Worm (Caenorhabditis elegans) whole organism, L3 larva: ENCODE measurements around the gene oef-1.
A peak's percentile ranks its signal among the peaks of the same experiment; 100 is the strongest.

Experiments used
- R02D3.7 ChIP-seq: fragments of 150-350 bp; optimal IDR thresholded peaks from 2 replicates; lab custom pipeline; 2014; ENCODE audit warnings: missing biosample characterization, missing genetic modification characterization
- ZK546.5 ChIP-seq: sonication (generic microtip); optimal IDR thresholded peaks from 2 replicates; lab custom pipeline; 2017; ENCODE audit warnings: missing biosample characterization, missing genetic modification characterization
- aly-2 ChIP-seq: fragments of 150-350 bp; optimal IDR thresholded peaks from 2 replicates; lab custom pipeline; 2014; ENCODE audit warnings: missing biosample characterization, missing genetic modification characterization
- ama-1 ChIP-seq: fragments of 150-350 bp; optimal IDR thresholded peaks from 2 replicates; lab custom pipeline; 2018
- ceh-16 ChIP-seq: sonication (generic microtip); optimal IDR thresholded peaks from 2 replicates; lab custom pipeline; 2017; ENCODE audit warnings: missing biosample characterization, missing genetic modification characterization
- ceh-28 ChIP-seq: fragments of 150-350 bp; optimal IDR thresholded peaks from 2 replicates; lab custom pipeline; 2014; ENCODE audit warnings: missing biosample characterization, missing genetic modification reagents, missing genetic modification characterization
- ceh-82 ChIP-seq: fragments of 150-350 bp; optimal IDR thresholded peaks from 2 replicates; lab custom pipeline; 2014; ENCODE audit warnings: missing biosample characterization, missing genetic modification characterization
- ceh-9 ChIP-seq: sonication (generic microtip); optimal IDR thresholded peaks from 2 replicates; lab custom pipeline; 2018; ENCODE audit warnings: missing biosample characterization, missing genetic modification characterization
- daf-12 ChIP-seq: fragments of 150-350 bp; optimal IDR thresholded peaks from 2 replicates; lab custom pipeline; 2014; ENCODE audit warnings: missing biosample characterization, missing genetic modification reagents, missing genetic modification characterization
- egl-27 ChIP-seq: sonication (generic microtip); optimal IDR thresholded peaks from 4 replicates; lab custom pipeline; 2017; ENCODE audit warnings: missing biosample characterization, missing genetic modification reagents, missing genetic modification characterization
- elt-1 ChIP-seq: fragments of 150-350 bp; optimal IDR thresholded peaks from 2 replicates; lab custom pipeline; 2014; ENCODE audit warnings: missing biosample characterization, missing genetic modification characterization
- elt-2 ChIP-seq: sonication (generic microtip); optimal IDR thresholded peaks from 2 replicates; lab custom pipeline; 2016; ENCODE audit warnings: missing genetic modification reagents, mild to moderate bottlenecking, missing genetic modification characterization, missing compliant biosample characterization
- elt-3 ChIP-seq, 3 experiments: fragments of 150-350 bp in 1 of 3; sonication (generic microtip) in 2 of 3; optimal IDR thresholded peaks; 2 replicates in 2 of 3; 4 replicates in 1 of 3; lab custom pipeline; 2014 to 2017; ENCODE audit warnings: missing biosample characterization in 3 of 3, missing genetic modification characterization in 3 of 3
- eor-1 ChIP-seq, 2 experiments: fragments of 150-350 bp; optimal IDR thresholded peaks; 2 replicates each; lab custom pipeline; 2014 to 2018; ENCODE audit warnings: missing biosample characterization in 2 of 2, missing genetic modification characterization in 2 of 2
- fkh-10 ChIP-seq: sonication (generic microtip); optimal IDR thresholded peaks from 2 replicates; lab custom pipeline; 2017; ENCODE audit warnings: missing biosample characterization, missing genetic modification reagents, missing genetic modification characterization
- fos-1 ChIP-seq: fragments of 150-350 bp; optimal IDR thresholded peaks from 2 replicates; lab custom pipeline; 2014; ENCODE audit warnings: missing biosample characterization, missing genetic modification characterization
- hmg-11 ChIP-seq: sonication (generic microtip); optimal IDR thresholded peaks from 2 replicates; lab custom pipeline; 2016; ENCODE audit warnings: missing genetic modification characterization, missing compliant biosample characterization
- jun-1 ChIP-seq: fragments of 150-350 bp; optimal IDR thresholded peaks from 2 replicates; lab custom pipeline; 2014; ENCODE audit warnings: missing biosample characterization, missing genetic modification reagents, missing genetic modification characterization
- lin-15B ChIP-seq: fragments of 150-350 bp; optimal IDR thresholded peaks from 2 replicates; lab custom pipeline; 2014; ENCODE audit warnings: missing biosample characterization, missing genetic modification characterization
- lin-39 ChIP-seq: fragments of 150-350 bp; optimal IDR thresholded peaks from 2 replicates; lab custom pipeline; 2018; ENCODE audit warnings: missing biosample characterization, missing genetic modification reagents, missing genetic modification characterization
- lsy-12 ChIP-seq: sonication (generic microtip); optimal IDR thresholded peaks from 2 replicates; lab custom pipeline; 2016; ENCODE audit warnings: mild to moderate bottlenecking, missing genetic modification characterization, missing compliant biosample characterization
- mdl-1 ChIP-seq: fragments of 150-350 bp; optimal IDR thresholded peaks from 2 replicates; lab custom pipeline; 2014; ENCODE audit warnings: missing biosample characterization, missing genetic modification characterization
- mml-1 ChIP-seq: fragments of 150-350 bp; sonication (generic microtip); optimal IDR thresholded peaks from 3 replicates; lab custom pipeline; 2014; ENCODE audit warnings: missing biosample characterization, missing genetic modification characterization
- nfya-1 ChIP-seq: sonication (generic microtip); optimal IDR thresholded peaks from 2 replicates; lab custom pipeline; 2017; ENCODE audit warnings: missing genetic modification characterization, mild to moderate bottlenecking, missing compliant biosample characterization, antibody characterized with exemption, moderate library complexity; ENCODE audit not compliant: insufficient read depth
- nhr-12 ChIP-seq: fragments of 150-350 bp; optimal IDR thresholded peaks from 2 replicates; lab custom pipeline; 2014; ENCODE audit warnings: missing biosample characterization, missing genetic modification characterization
- nhr-23 ChIP-seq: fragments of 150-350 bp; optimal IDR thresholded peaks from 2 replicates; lab custom pipeline; 2014; ENCODE audit warnings: missing biosample characterization, missing genetic modification reagents, missing genetic modification characterization
- nhr-25 ChIP-seq: sonication (generic microtip); optimal IDR thresholded peaks from 2 replicates; lab custom pipeline; 2017; ENCODE audit warnings: missing biosample characterization, missing genetic modification characterization
- nhr-43 ChIP-seq: sonication (generic microtip); optimal IDR thresholded peaks from 2 replicates; lab custom pipeline; 2016; ENCODE audit warnings: mild to moderate bottlenecking, missing genetic modification characterization, missing compliant biosample characterization; ENCODE audit not compliant: poor library complexity, severe bottlenecking
- nhr-67 ChIP-seq: fragments of 150-350 bp; optimal IDR thresholded peaks from 2 replicates; lab custom pipeline; 2014; ENCODE audit warnings: missing biosample characterization, missing genetic modification characterization
- nhr-76 ChIP-seq: fragments of 150-350 bp; sonication (generic microtip); optimal IDR thresholded peaks from 5 replicates; lab custom pipeline; 2014; ENCODE audit warnings: missing biosample characterization, missing genetic modification characterization
- nhr-77 ChIP-seq: fragments of 150-350 bp; optimal IDR thresholded peaks from 2 replicates; lab custom pipeline; 2014; ENCODE audit warnings: missing biosample characterization, missing genetic modification characterization
- pha-4 ChIP-seq: fragments of 150-350 bp; optimal IDR thresholded peaks from 2 replicates; lab custom pipeline; 2014; ENCODE audit warnings: missing biosample characterization, missing genetic modification reagents, missing genetic modification characterization
- sea-2 ChIP-seq: fragments of 150-350 bp; sonication (generic microtip); optimal IDR thresholded peaks from 4 replicates; lab custom pipeline; 2014; ENCODE audit warnings: missing biosample characterization, missing genetic modification reagents, missing genetic modification characterization
- skn-1 ChIP-seq: fragments of 150-350 bp; optimal IDR thresholded peaks from 2 replicates; lab custom pipeline; 2014; ENCODE audit warnings: missing biosample characterization, missing genetic modification characterization
- snpc-4 ChIP-seq: fragments of 150-350 bp; optimal IDR thresholded peaks from 2 replicates; lab custom pipeline; 2014; ENCODE audit warnings: missing biosample characterization, missing genetic modification characterization
- unc-39 ChIP-seq: sonication (generic microtip); optimal IDR thresholded peaks from 4 replicates; lab custom pipeline; 2017; ENCODE audit warnings: missing biosample characterization, missing genetic modification characterization
- unc-62 ChIP-seq: fragments of 150-350 bp; sonication (generic microtip); optimal IDR thresholded peaks from 4 replicates; lab custom pipeline; 2014; ENCODE audit warnings: missing biosample characterization, missing genetic modification reagents, missing genetic modification characterization
- zag-1 ChIP-seq: fragments of 150-350 bp; optimal IDR thresholded peaks from 2 replicates; lab custom pipeline; 2014; ENCODE audit warnings: missing biosample characterization, missing genetic modification characterization
- ztf-11 ChIP-seq: fragments of 150-350 bp; optimal IDR thresholded peaks from 2 replicates; lab custom pipeline; 2014; ENCODE audit warnings: missing biosample characterization, missing genetic modification characterization
- ztf-4 ChIP-seq: fragments of 150-350 bp; optimal IDR thresholded peaks from 2 replicates; lab custom pipeline; 2014; ENCODE audit warnings: missing biosample characterization, missing genetic modification characterization

The oef-1 gene

ce11 chrIV:7580062-7580614 is 31.9 kb downstream of the oef-1 start, which contains the start of the genes cec-5 and nol-10 (continued):
- TF ChIP-seq mml-1 (tag; lab: Kevin White, UChicago), result no peak
- peak; percentile 85 for TF ChIP-seq hmg-11
- peak; percentile 95 for TF ChIP-seq nfya-1
- TF ChIP-seq ceh-9 (tag; lab: Kevin White, UChicago), result no peak
- peak; percentile 43 for TF ChIP-seq ceh-28 (tag; lab: Kevin White, UChicago)
- no peak for TF ChIP-seq nhr-76 (tag; lab: Kevin White, UChicago)
- TF ChIP-seq elt-2, result peak; percentile 61
- TF ChIP-seq lin-15B, result peak; percentile 93
- no peak for TF ChIP-seq zag-1 (tag; lab: Kevin White, UChicago)
- no peak for TF ChIP-seq nhr-43 (tag; lab: Kevin White, UChicago)
- TF ChIP-seq nhr-25, result peak; percentile 79
- TF ChIP-seq, all 47 proteins: peak for 16

ce11 chrIV:7585273-7585882 is 37.2 kb downstream of the oef-1 start:
- TF ChIP-seq nfya-1 (peak; percentile 51), fkh-10 (no peak), nhr-23 (tag; lab: Kevin White, UChicago) (no peak), elt-1 (no peak), daf-12 (tag; lab: Kevin White, UChicago) (no peak), lsy-12 (tag; lab: Kevin White, UChicago) (no peak), eor-1 (tag; optimal IDR thresholded peaks at IDR 0.05; lab: Kevin White, UChicago) (no peak), unc-39 (tag; lab: Kevin White, UChicago) (no peak), pha-4 (tag; lab: Kevin White, UChicago) (no peak), nhr-76 (tag; lab: Kevin White, UChicago) (no peak), ZK546.5 (tag; lab: Kevin White, UChicago) (no peak), fos-1 (no peak), lin-15B (no peak), skn-1 (no peak), hmg-11 (peak; percentile 42), snpc-4 (tag; lab: Kevin White, UChicago) (peak; percentile 11), mdl-1 (tag; lab: Kevin White, UChicago) (no peak), egl-27 (tag; lab: Kevin White, UChicago) (no peak), ztf-4 (tag; lab: Kevin White, UChicago) (no peak), ztf-11 (tag; lab: Kevin White, UChicago) (no peak), ceh-82 (no peak), R02D3.7 (tag; lab: Kevin White, UChicago) (no peak), elt-3 (tag; optimal IDR thresholded peaks at IDR 0.05; lab: Kevin White, UChicago) (no peak), nhr-77 (tag; lab: Kevin White, UChicago) (no peak), sea-2 (GFP tag; lab: Kevin White, UChicago) (no peak), nhr-12 (tag; lab: Kevin White, UChicago) (no peak), nhr-43 (tag; lab: Kevin White, UChicago) (no peak), ama-1 (no peak), unc-62 (no peak), jun-1 (tag; lab: Kevin White, UChicago) (no peak), lin-39 (peak; percentile 84), nhr-25 (no peak), nhr-67 (no peak), ceh-9 (tag; lab: Kevin White, UChicago) (no peak), ceh-28 (tag; lab: Kevin White, UChicago) (no peak), aly-2 (tag; lab: Kevin White, UChicago) (no peak)

- TF ChIP-seq ama-1, result no peak
- TF ChIP-seq jun-1 (tag; lab: Kevin White, UChicago), result no peak
- TF ChIP-seq ceh-16 (tag; lab: Kevin White, UChicago), result no peak
- TF ChIP-seq lin-15B, result no peak
- peak; percentile 42 for TF ChIP-seq fkh-10
- no peak for TF ChIP-seq sea-2 (GFP tag; lab: Kevin White, UChicago)
- TF ChIP-seq, all 47 proteins: peak for 1
These were observed 38.8 kb downstream of the oef-1 start for ce11 chrIV:7586972-7587371.
